Fruit fly (Drosophila melanogaster) Kc167 (cell line): ENCODE measurements around the gene CG13840.

Experiments used
- Myc ChIP-seq: fragments of >200 bp; optimal IDR thresholded peaks from 2 replicates; lab custom pipeline; 2017; ENCODE audit warnings: missing external identifiers
- Sin3A ChIP-seq: fragments of >200 bp; optimal IDR thresholded peaks from 2 replicates; lab custom pipeline; 2018; ENCODE audit warnings: missing external identifiers
- h ChIP-seq: fragments of >200 bp; optimal IDR thresholded peaks from 3 replicates; lab custom pipeline; 2018; ENCODE audit warnings: missing external identifiers
- insv ChIP-seq: fragments of >200 bp; optimal IDR thresholded peaks from 3 replicates; lab custom pipeline; 2018; ENCODE audit warnings: missing external identifiers
- psq ChIP-seq: fragments of >200 bp; optimal IDR thresholded peaks from 2 replicates; lab custom pipeline; 2017; ENCODE audit warnings: missing external identifiers
- ttk ChIP-seq: sonication (Bioruptor generic); optimal IDR thresholded peaks from 2 replicates; lab custom pipeline; 2017; ENCODE audit warnings: missing external identifiers

dm6 chr3R:22770887-22771286 is 45.1 kb downstream of the CG13840 start, which contains the start of gene CG43094:
- TF ChIP-seq Sin3A (lab: Kevin White, UChicago) (no peak), h (lab: Kevin White, UChicago) (no peak), Myc (lab: Kevin White, UChicago) (no peak), insv (no peak), psq (lab: Kevin White, UChicago) (no peak), ttk (lab: Kevin White, UChicago) (no peak)
